Worm (Caenorhabditis elegans) whole organism, midembryonic: Measurements from ENCODE around the gene ins-8.

Source experiments
- T22C8.4 ChIP-seq: fragments of 200-800 bp; sonication (Bioruptor generic); IDR thresholded peaks from 2 replicates; pipeline ENCODE4 v1.3.6; 2022; ENCODE audit warnings: missing genetic modification characterization, missing compliant biosample characterization
- cog-1 ChIP-seq: sonication (generic microtip); optimal IDR thresholded peaks from 2 replicates; lab custom pipeline; 2016; ENCODE audit warnings: missing genetic modification characterization, missing compliant biosample characterization
- flt-1 ChIP-seq: fragments of 200-800 bp; sonication (Bioruptor generic); IDR thresholded peaks from 2 replicates; pipeline ENCODE4 v1.3.6; 2022; ENCODE audit warnings: missing genetic modification characterization, missing compliant biosample characterization
- klf-2 ChIP-seq: fragments of 200-800 bp; sonication (Bioruptor generic); conservative IDR thresholded peaks from 2 replicates; pipeline ENCODE4 v1.3.6; 2022; ENCODE audit warnings: missing genetic modification reagents, missing genetic modification characterization, missing compliant biosample characterization
- med-1 ChIP-seq: sonication (generic microtip); optimal IDR thresholded peaks from 2 replicates; lab custom pipeline; 2017; ENCODE audit warnings: missing genetic modification characterization, mild to moderate bottlenecking, missing compliant biosample characterization, antibody characterized with exemption, missing genetic modification reagents; ENCODE audit not compliant: insufficient read depth
- ref-1 ChIP-seq: fragments of 200-800 bp; sonication (Bioruptor generic); conservative IDR thresholded peaks from 2 replicates; pipeline ENCODE4 v1.3.6; 2022; ENCODE audit warnings: missing genetic modification reagents, missing genetic modification characterization, missing compliant biosample characterization
- tab-1 ChIP-seq: fragments of 200-800 bp; sonication (Bioruptor generic); IDR thresholded peaks from 2 replicates; pipeline ENCODE4 v1.3.6; 2022; ENCODE audit warnings: missing genetic modification characterization, missing compliant biosample characterization
- ztf-23 ChIP-seq: fragments of 200-800 bp; sonication (Bioruptor generic); IDR thresholded peaks from 2 replicates; pipeline ENCODE4 v1.3.6; 2022; ENCODE audit warnings: missing genetic modification reagents, missing genetic modification characterization, missing compliant biosample characterization
- ztf-29 ChIP-seq: fragments of 200-800 bp; sonication (Bioruptor generic); IDR thresholded peaks from 2 replicates; pipeline ENCODE4 v1.3.6; 2022; ENCODE audit warnings: missing genetic modification reagents, missing genetic modification characterization, missing compliant biosample characterization

ins-8 gene

DNA sequence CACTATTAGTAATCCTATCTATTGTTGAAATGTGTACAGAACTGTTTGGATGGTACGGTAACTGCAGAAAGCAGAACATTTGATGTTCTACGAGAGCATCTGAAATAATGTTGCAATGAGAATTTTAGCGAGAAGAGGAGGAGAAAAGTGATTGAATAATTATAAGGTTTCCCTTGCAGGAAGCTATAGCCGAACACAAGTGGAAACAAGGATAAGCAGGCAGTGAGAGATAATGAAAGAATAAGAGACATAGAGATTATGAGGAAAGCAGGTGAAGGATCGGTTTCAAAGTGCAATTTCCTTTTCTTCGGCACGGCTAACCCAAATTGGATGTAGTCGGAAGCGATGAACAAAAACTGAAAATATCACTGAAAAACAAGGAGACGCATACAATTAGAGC is 38.8 kb downstream of the ins-8 start, which contains the start of gene del-2:
del-2 (minus strand) TSS at position 101 of the 400 bp plus-strand sequence.
- TF ChIP-seq ztf-23 (no peak), tab-1 (GFP tag; lab: Robert Waterston, UW) (no peak), flt-1 (GFP tag; lab: Robert Waterston, UW) (no peak), cog-1 (tag; lab: Kevin White, UChicago) (no peak), ref-1 (GFP tag; lab: Robert Waterston, UW) (no peak), T22C8.4 (GFP tag; lab: Robert Waterston, UW) (no peak), ztf-29 (GFP tag; lab: Robert Waterston, UW) (no peak), med-1 (GFP tag; lab: Kevin White, UChicago) (no peak), klf-2 (GFP tag; lab: Robert Waterston, UW) (no peak)

DNA sequence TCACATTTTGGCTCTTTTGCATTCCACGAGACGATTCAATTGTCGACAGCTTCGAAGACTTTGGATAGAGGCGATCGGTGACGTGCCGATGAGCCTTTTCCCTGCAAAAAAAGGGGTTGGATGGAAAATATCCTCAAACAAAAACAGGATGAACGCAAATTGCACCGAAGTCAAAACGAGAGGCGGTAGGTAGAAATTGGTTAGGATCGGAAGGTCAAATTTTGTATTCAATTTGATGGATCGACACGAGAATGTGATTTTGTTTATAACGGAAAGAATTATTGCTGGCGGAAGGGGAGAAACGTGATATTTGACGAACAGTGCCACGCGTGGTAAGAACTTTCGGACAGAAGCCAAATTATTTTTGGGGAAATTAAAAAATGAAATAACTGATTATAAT is 45.9 kb downstream of the ins-8 start, which contains the start of gene mca-1:
mca-1 (minus strand) TSS at position 101 of the 400 bp plus-strand sequence.
- no peak for TF ChIP-seq ztf-23
- TF ChIP-seq ztf-29 (GFP tag; lab: Robert Waterston, UW) = no peak
- no peak for TF ChIP-seq flt-1 (GFP tag; lab: Robert Waterston, UW)
- TF ChIP-seq med-1 (GFP tag; lab: Kevin White, UChicago) = no peak
- no peak for TF ChIP-seq klf-2 (GFP tag; lab: Robert Waterston, UW)
- TF ChIP-seq ref-1 (GFP tag; lab: Robert Waterston, UW) = no peak
- TF ChIP-seq cog-1 (tag; lab: Kevin White, UChicago) = no peak
- no peak for TF ChIP-seq T22C8.4 (GFP tag; lab: Robert Waterston, UW)
- TF ChIP-seq tab-1 (GFP tag; lab: Robert Waterston, UW) = no peak

DNA sequence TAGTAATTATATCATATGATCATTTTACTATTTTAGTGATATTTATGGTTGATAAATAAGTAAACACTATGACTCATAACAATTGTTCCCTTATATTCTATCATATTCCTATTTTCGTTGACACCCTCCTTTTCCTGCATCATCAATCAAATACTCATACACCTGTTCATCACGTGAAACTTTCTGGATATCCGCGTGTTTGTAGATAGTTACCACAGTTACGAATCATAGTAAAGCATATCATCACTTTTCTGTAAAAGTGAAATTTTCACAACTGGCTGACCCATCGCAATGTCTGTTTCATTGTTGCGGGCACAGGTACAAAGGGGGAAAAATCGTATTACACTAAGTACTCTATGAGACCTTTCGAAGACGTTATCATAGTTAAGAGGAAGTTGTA is 46.9 kb downstream of the ins-8 start:
- TF ChIP-seq cog-1 (tag; lab: Kevin White, UChicago) (no peak), ztf-29 (GFP tag; lab: Robert Waterston, UW) (no peak), med-1 (GFP tag; lab: Kevin White, UChicago) (no peak), tab-1 (GFP tag; lab: Robert Waterston, UW) (no peak), flt-1 (GFP tag; lab: Robert Waterston, UW) (no peak), ztf-23 (no peak), ref-1 (GFP tag; lab: Robert Waterston, UW) (no peak), klf-2 (GFP tag; lab: Robert Waterston, UW) (no peak), T22C8.4 (GFP tag; lab: Robert Waterston, UW) (no peak)

DNA sequence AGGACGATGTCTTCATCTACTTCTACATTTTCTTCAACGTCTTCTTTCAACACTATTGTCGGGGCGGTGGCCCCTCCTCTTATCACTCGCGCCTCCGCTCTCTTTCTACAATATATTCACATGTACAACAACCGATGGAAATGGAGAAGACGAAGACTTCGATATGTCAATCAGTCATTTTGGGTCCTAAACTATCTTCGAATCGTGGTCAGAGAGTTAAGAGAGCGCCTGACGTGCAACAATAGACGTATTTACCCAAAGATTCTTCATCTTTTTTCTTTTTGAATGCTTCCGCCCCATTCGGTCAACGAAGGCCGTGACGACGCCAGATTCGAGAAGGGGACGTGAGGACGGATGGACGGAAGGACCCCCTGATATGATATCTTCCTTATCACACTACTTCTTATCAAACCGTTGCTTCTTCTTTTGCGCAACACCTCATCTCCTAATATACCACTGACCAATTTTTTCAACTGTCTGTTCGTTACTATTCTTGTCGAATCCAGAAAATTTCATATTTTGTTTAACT is 47.7 kb downstream of the ins-8 start:
- TF ChIP-seq ref-1 (GFP tag; lab: Robert Waterston, UW) (no peak), tab-1 (GFP tag; lab: Robert Waterston, UW) (no peak), flt-1 (GFP tag; lab: Robert Waterston, UW) (no peak)

DNA sequence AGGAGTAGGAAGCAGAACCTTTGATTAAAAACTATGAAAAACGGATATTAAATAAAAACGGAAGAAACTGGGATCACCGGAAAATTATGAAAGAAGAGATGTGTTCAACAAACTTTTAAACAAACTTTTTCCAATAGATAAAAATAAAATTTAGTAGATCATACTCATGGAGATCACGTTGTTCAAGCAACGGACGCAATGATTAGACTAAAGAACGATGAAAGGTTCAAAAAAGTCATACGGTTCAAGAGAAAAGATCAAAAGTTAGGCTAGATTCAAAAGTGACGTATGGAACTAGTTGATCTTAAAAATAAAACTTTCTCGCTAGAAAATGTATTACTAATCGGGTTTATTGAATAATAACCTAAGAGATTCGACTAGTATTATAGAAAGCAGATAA is 48.6 kb downstream of the ins-8 start:
- TF ChIP-seq cog-1 (tag; lab: Kevin White, UChicago) (no peak), med-1 (GFP tag; lab: Kevin White, UChicago) (no peak), tab-1 (GFP tag; lab: Robert Waterston, UW) (no peak), flt-1 (GFP tag; lab: Robert Waterston, UW) (no peak), ztf-29 (GFP tag; lab: Robert Waterston, UW) (no peak), T22C8.4 (GFP tag; lab: Robert Waterston, UW) (no peak), ref-1 (GFP tag; lab: Robert Waterston, UW) (no peak), klf-2 (GFP tag; lab: Robert Waterston, UW) (no peak), ztf-23 (no peak)

DNA sequence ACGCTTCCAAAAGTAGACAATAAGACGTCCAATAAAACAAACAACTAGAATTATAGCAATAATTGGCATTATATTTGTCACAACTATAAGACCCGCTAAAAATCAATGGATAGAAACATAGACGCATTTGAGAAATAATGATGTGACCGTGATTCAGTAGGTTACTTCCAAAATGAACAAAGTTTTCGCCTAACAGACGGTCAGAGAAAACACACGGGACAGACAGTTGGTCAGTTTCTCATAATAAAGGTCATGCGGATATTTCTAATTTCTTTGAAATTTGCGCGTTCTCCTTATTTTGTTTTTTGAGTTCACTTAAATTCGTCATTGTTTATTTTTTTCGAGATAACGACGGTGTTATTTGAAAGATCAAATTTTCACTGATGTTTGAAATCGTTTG is 49.2 kb downstream of the ins-8 start:
- TF ChIP-seq ztf-29 (GFP tag; lab: Robert Waterston, UW) (no peak), flt-1 (GFP tag; lab: Robert Waterston, UW) (no peak), cog-1 (tag; lab: Kevin White, UChicago) (no peak), ref-1 (GFP tag; lab: Robert Waterston, UW) (no peak), med-1 (GFP tag; lab: Kevin White, UChicago) (no peak), ztf-23 (no peak), klf-2 (GFP tag; lab: Robert Waterston, UW) (no peak), tab-1 (GFP tag; lab: Robert Waterston, UW) (no peak), T22C8.4 (GFP tag; lab: Robert Waterston, UW) (no peak)
